Fruit fly (Drosophila melanogaster) whole organism, embryonic: ENCODE measurements around the gene CG17996.

Experiments
- Ada2b ChIP-seq: fragments of 200-800 bp; sonication (Bioruptor generic); IDR thresholded peaks from 2 replicates; pipeline ENCODE4 v1.3.6; 2022; ENCODE audit warnings: missing biosample characterization, missing genetic modification characterization
- B-H2 ChIP-seq: fragments of 200-800 bp; sonication (Bioruptor generic); optimal IDR thresholded peaks from 2 replicates; lab custom pipeline; 2018; ENCODE audit warnings: missing biosample characterization, mild to moderate bottlenecking, missing genetic modification characterization
- CG10431 ChIP-seq: fragments of 200-800 bp; sonication (Bioruptor generic); optimal IDR thresholded peaks from 3 replicates; lab custom pipeline; 2018; ENCODE audit warnings: missing biosample characterization, mild to moderate bottlenecking, missing genetic modification characterization
- CG10462 ChIP-seq: fragments of 200-800 bp; sonication (Bioruptor generic); optimal IDR thresholded peaks from 2 replicates; lab custom pipeline; 2016; ENCODE audit warnings: missing biosample characterization, missing genetic modification characterization
- CG10979 ChIP-seq: fragments of 200-800 bp; sonication (Bioruptor generic); optimal IDR thresholded peaks from 2 replicates; lab custom pipeline; 2018; ENCODE audit warnings: missing biosample characterization, mild to moderate bottlenecking, missing genetic modification characterization, moderate library complexity
- CG11247 ChIP-seq: fragments of 200-800 bp; sonication (Bioruptor generic); IDR thresholded peaks from 2 replicates; pipeline ENCODE4 v1.3.6; 2022; ENCODE audit warnings: missing biosample characterization, missing genetic modification characterization
- CG1233 ChIP-seq: fragments of 200-800 bp; sonication (Bioruptor generic); optimal IDR thresholded peaks from 4 replicates; lab custom pipeline; 2018; ENCODE audit warnings: missing biosample characterization, mild to moderate bottlenecking, missing genetic modification characterization
- CG14050 ChIP-seq: fragments of 200-800 bp; sonication (Bioruptor generic); IDR thresholded peaks from 3 replicates; pipeline ENCODE4 v1.3.6; 2022; ENCODE audit warnings: missing biosample characterization, missing genetic modification characterization
- CG14965 ChIP-seq: fragments of 200-800 bp; sonication (Bioruptor generic); optimal IDR thresholded peaks from 2 replicates; lab custom pipeline; 2016; ENCODE audit warnings: missing biosample characterization, missing genetic modification characterization, borderline replicate concordance
- CG17829 ChIP-seq: fragments of 200-800 bp; optimal IDR thresholded peaks from 2 replicates; lab custom pipeline; 2019; ENCODE audit warnings: missing biosample characterization, mild to moderate bottlenecking, missing genetic modification characterization, moderate library complexity
- CG30020 ChIP-seq: fragments of 200-800 bp; optimal IDR thresholded peaks from 2 replicates; lab custom pipeline; 2019; ENCODE audit warnings: missing biosample characterization, mild to moderate bottlenecking, missing genetic modification characterization, moderate library complexity
- CG31388 ChIP-seq: fragments of 200-800 bp; sonication (Bioruptor generic); optimal IDR thresholded peaks from 2 replicates; lab custom pipeline; 2016; ENCODE audit warnings: missing biosample characterization, missing genetic modification characterization
- CG32532 ChIP-seq: fragments of 200-800 bp; sonication (Bioruptor generic); IDR thresholded peaks from 2 replicates; pipeline ENCODE4 v1.3.6; 2022; ENCODE audit warnings: missing biosample characterization, missing genetic modification characterization
- CG4854 ChIP-seq: fragments of 200-800 bp; sonication (Bioruptor generic); optimal IDR thresholded peaks from 2 replicates; lab custom pipeline; 2016; ENCODE audit warnings: missing biosample characterization, missing genetic modification characterization, inconsistent platforms
- CG6254 ChIP-seq: fragments of 200-800 bp; sonication (Bioruptor generic); optimal IDR thresholded peaks from 3 replicates; lab custom pipeline; 2017; ENCODE audit warnings: mild to moderate bottlenecking, missing biosample characterization, missing genetic modification reagents, missing genetic modification characterization
- CG7786 ChIP-seq: fragments of 200-800 bp; sonication (Bioruptor generic); optimal IDR thresholded peaks from 2 replicates; lab custom pipeline; 2016; ENCODE audit warnings: missing biosample characterization, missing genetic modification characterization
- CG7839 ChIP-seq: fragments of 200-800 bp; sonication (Bioruptor generic); optimal IDR thresholded peaks from 3 replicates; lab custom pipeline; 2018; ENCODE audit warnings: missing biosample characterization, mild to moderate bottlenecking, missing genetic modification characterization, moderate library complexity
- CG8089 ChIP-seq: fragments of 200-800 bp; sonication (Bioruptor generic); optimal IDR thresholded peaks from 3 replicates; lab custom pipeline; 2016; ENCODE audit warnings: missing biosample characterization, missing genetic modification characterization
- CG8944 ChIP-seq: fragments of 200-800 bp; sonication (Bioruptor generic); optimal IDR thresholded peaks from 3 replicates; lab custom pipeline; 2016; ENCODE audit warnings: missing biosample characterization, missing genetic modification characterization
- CG9727 ChIP-seq: fragments of 200-800 bp; sonication (Bioruptor generic); optimal IDR thresholded peaks from 3 replicates; lab custom pipeline; 2017; ENCODE audit warnings: missing biosample characterization, mild to moderate bottlenecking, missing genetic modification characterization
- CG9932 ChIP-seq: fragments of 200-800 bp; sonication (Bioruptor generic); IDR thresholded peaks from 2 replicates; pipeline ENCODE4 v1.3.6; 2022; ENCODE audit warnings: missing biosample characterization, missing genetic modification characterization
- CTCF ChIP-seq: fragments of 200-800 bp; sonication (Bioruptor generic); optimal IDR thresholded peaks from 2 replicates; lab custom pipeline; 2017; ENCODE audit warnings: missing biosample characterization, mild to moderate bottlenecking, missing genetic modification characterization, moderate library complexity
- D19A ChIP-seq: fragments of 200-800 bp; optimal IDR thresholded peaks from 3 replicates; lab custom pipeline; 2019; ENCODE audit warnings: missing biosample characterization, mild to moderate bottlenecking, missing genetic modification characterization, moderate library complexity
- Dfd ChIP-seq, 2 experiments: fragments of >200 bp; optimal IDR thresholded peaks; 2 replicates each; lab custom pipeline; 2017; ENCODE audit warnings: missing biosample characterization in 2 of 2, missing genetic modification characterization in 2 of 2
- Ets65A ChIP-seq: fragments of 200-800 bp; sonication (Bioruptor generic); peaks from one replicate; lab custom pipeline; 2016; ENCODE audit warnings: missing biosample characterization, missing genetic modification characterization
- H15 ChIP-seq: fragments of 200-800 bp; sonication (Bioruptor generic); IDR thresholded peaks from 3 replicates; pipeline ENCODE4 v1.3.6; 2022; ENCODE audit warnings: missing biosample characterization, missing genetic modification characterization
- H2.0 ChIP-seq: fragments of 200-800 bp; sonication (Bioruptor generic); IDR thresholded peaks from 2 replicates; pipeline ENCODE4 v1.3.6; 2022; ENCODE audit warnings: missing biosample characterization, missing genetic modification characterization
- Hsf ChIP-seq: fragments of 200-800 bp; sonication (Bioruptor generic); optimal IDR thresholded peaks from 3 replicates; lab custom pipeline; 2016; ENCODE audit warnings: missing biosample characterization, missing genetic modification characterization
- Med ChIP-seq: fragments of 200-800 bp; sonication (Bioruptor generic); peaks from one replicate; lab custom pipeline; 2016; ENCODE audit warnings: missing biosample characterization, missing genetic modification characterization, mild to moderate bottlenecking, inconsistent platforms, moderate library complexity
- PHDP ChIP-seq: fragments of 200-800 bp; sonication (Bioruptor generic); optimal IDR thresholded peaks from 3 replicates; lab custom pipeline; 2018; ENCODE audit warnings: missing biosample characterization, mild to moderate bottlenecking, missing genetic modification characterization, moderate library complexity
- Sox100B ChIP-seq: fragments of 200-800 bp; sonication (Bioruptor generic); optimal IDR thresholded peaks from 3 replicates; lab custom pipeline; 2018; ENCODE audit warnings: missing biosample characterization, mild to moderate bottlenecking, missing genetic modification characterization
- az2 ChIP-seq: fragments of 200-800 bp; sonication (Bioruptor generic); optimal IDR thresholded peaks from 3 replicates; lab custom pipeline; 2016; ENCODE audit warnings: missing biosample characterization, missing genetic modification characterization
- cad ChIP-seq: fragments of >200 bp; optimal IDR thresholded peaks from 2 replicates; lab custom pipeline; 2017; ENCODE audit warnings: missing biosample characterization, missing genetic modification characterization
- dm ChIP-seq: fragments of 200-800 bp; sonication (Bioruptor generic); optimal IDR thresholded peaks from 3 replicates; lab custom pipeline; 2016; ENCODE audit warnings: missing biosample characterization, missing genetic modification characterization
- dmrt11E ChIP-seq: fragments of 200-800 bp; sonication (Bioruptor generic); optimal IDR thresholded peaks from 3 replicates; lab custom pipeline; 2018; ENCODE audit warnings: missing biosample characterization, mild to moderate bottlenecking, missing genetic modification characterization, moderate library complexity
- ems ChIP-seq: fragments of 200-800 bp; sonication (Bioruptor generic); optimal IDR thresholded peaks from 3 replicates; lab custom pipeline; 2016; ENCODE audit warnings: missing biosample characterization, missing genetic modification characterization
- gt ChIP-seq: fragments of 200-800 bp; sonication (Bioruptor generic); IDR thresholded peaks from 2 replicates; pipeline ENCODE4 v1.3.6; 2022; ENCODE audit warnings: missing biosample characterization, missing genetic modification characterization
- hkb ChIP-seq, 2 experiments: fragments of 200-800 bp in 1 of 2; fragments of >200 bp in 1 of 2; sonication (Bioruptor generic) in 1 of 2; IDR thresholded peaks in 1 of 2; optimal IDR thresholded peaks in 1 of 2; 2 replicates each; pipeline versions ENCODE4 v1.3.6 to Lab custom; 2017 to 2022; ENCODE audit warnings: missing biosample characterization in 1 of 2, missing genetic modification characterization in 1 of 2
- phol ChIP-seq: fragments of 200-800 bp; sonication (Bioruptor generic); optimal IDR thresholded peaks from 3 replicates; lab custom pipeline; 2018; ENCODE audit warnings: missing biosample characterization, mild to moderate bottlenecking, missing genetic modification characterization, moderate library complexity
- prd ChIP-seq, 3 experiments: fragments of >200 bp in 2 of 3; fragments of 200-800 bp in 1 of 3; sonication (Bioruptor generic) in 1 of 3; optimal IDR thresholded peaks in 2 of 3; IDR thresholded peaks in 1 of 3; 2 replicates in 2 of 3; 3 replicates in 1 of 3; pipeline versions ENCODE4 v1.3.6 to Lab custom; 2017 to 2022; ENCODE audit warnings: missing biosample characterization in 1 of 3, missing genetic modification characterization in 1 of 3
- pros ChIP-seq: fragments of 200-800 bp; sonication (Bioruptor generic); optimal IDR thresholded peaks from 3 replicates; lab custom pipeline; 2019; ENCODE audit warnings: missing biosample characterization, mild to moderate bottlenecking, missing genetic modification characterization, moderate library complexity
- row ChIP-seq: fragments of 200-800 bp; sonication (Bioruptor generic); IDR thresholded peaks from 3 replicates; pipeline ENCODE4 v1.3.6; 2022; ENCODE audit warnings: missing biosample characterization, missing genetic modification characterization
- sd ChIP-seq: fragments of 200-800 bp; sonication (Bioruptor generic); optimal IDR thresholded peaks from 3 replicates; lab custom pipeline; 2018; ENCODE audit warnings: missing biosample characterization, mild to moderate bottlenecking, missing genetic modification characterization, moderate library complexity
- sisA ChIP-seq: fragments of 200-800 bp; sonication (Bioruptor generic); IDR thresholded peaks from 2 replicates; pipeline ENCODE4 v1.3.6; 2022; ENCODE audit warnings: missing biosample characterization, missing genetic modification characterization
- tin ChIP-seq: fragments of 200-800 bp; sonication (Bioruptor generic); optimal IDR thresholded peaks from 3 replicates; lab custom pipeline; 2016; ENCODE audit warnings: missing biosample characterization, missing genetic modification characterization
- trem ChIP-seq: fragments of 200-800 bp; optimal IDR thresholded peaks from 3 replicates; lab custom pipeline; 2019; ENCODE audit warnings: missing biosample characterization, mild to moderate bottlenecking, missing genetic modification characterization, moderate library complexity
- usp ChIP-seq: fragments of >200 bp; optimal IDR thresholded peaks from 2 replicates; lab custom pipeline; 2017; ENCODE audit warnings: missing biosample characterization, missing genetic modification characterization
- vvl ChIP-seq: fragments of 200-800 bp; sonication (Bioruptor generic); IDR thresholded peaks from 2 replicates; pipeline ENCODE4 v1.3.6; 2022; ENCODE audit warnings: missing biosample characterization, missing genetic modification characterization
- wdn ChIP-seq: fragments of 200-800 bp; sonication (Bioruptor generic); IDR thresholded peaks from 2 replicates; pipeline ENCODE4 v1.3.6; 2022; ENCODE audit warnings: missing biosample characterization, missing genetic modification characterization

CG17996 gene

DNA sequence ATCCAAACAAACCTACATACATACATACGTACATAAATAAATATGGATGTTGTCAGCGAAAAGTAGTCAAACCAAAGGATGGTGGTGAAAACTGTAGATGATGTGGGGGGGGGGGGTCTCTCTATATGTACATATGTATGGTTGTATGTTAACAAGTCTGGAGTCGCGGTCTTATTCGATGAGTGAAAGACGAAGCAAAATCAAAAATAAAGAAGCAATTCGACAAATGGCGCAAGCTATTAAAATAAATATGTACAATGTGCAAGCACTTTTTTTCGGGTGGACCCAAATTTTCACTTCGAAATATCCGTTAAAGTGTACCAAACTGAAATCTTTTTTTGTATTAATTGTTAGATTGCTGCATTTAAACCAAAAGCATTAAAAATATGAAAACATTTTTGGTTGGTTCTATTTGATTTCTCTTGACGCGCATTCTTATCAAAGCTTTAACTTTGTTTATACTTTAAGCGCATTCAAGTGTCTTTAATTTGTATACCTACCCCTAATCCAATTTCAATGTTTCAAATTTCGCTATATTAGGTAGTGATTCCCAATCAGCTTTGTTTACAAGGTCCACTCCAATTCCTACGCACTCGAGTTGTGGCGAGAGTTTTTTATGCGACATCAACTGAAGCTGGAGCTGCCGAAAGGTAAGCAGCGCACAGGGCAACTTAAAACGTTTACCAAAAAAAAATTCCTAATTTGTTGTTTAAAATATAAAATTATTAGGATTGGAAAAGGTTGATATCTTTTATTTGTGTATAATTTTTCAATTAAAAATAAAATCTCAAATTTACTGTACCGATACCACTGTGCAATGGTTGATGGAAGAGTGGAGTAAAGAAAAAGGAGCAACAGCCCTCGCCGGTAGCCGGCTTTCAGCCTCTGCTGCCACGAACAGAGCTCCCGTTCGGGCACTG lies 46.6 kb downstream of the CG17996 start, which contains the start of gene CG31807 (continued):
- TF ChIP-seq wdn (GFP tag; lab: Robert Waterston, UW) (peak; percentile 40; the same call in 1 of the 2 replicates), CG8089 (GFP tag; lab: Kevin White, UChicago) (peak; percentile 68), tin (peak; percentile 16), sisA (GFP tag; lab: Robert Waterston, UW) (peak; percentile 41), CG10431 (GFP tag; lab: Kevin White, UChicago) (peak; percentile 28), B-H2 (GFP tag; lab: Kevin White, UChicago) (peak; percentile 8), Ets65A (GFP tag; lab: Kevin White, UChicago) (peak; percentile 88), sd (tag; lab: Kevin White, UChicago) (peak; percentile 29), CG14050 (peak; percentile 20; the same call in 1 of the 3 replicates), az2 (GFP tag; lab: Kevin White, UChicago) (peak; percentile 69), CG8944 (peak; percentile 56), dmrt11E (tag; lab: Kevin White, UChicago) (peak; percentile 37), phol (tag; lab: Kevin White, UChicago) (peak; percentile 75), CG6254 (peak; percentile 53), row (GFP tag; lab: Robert Waterston, UW) (peak; percentile 59), cad (GFP tag; lab: Kevin White, UChicago) (no peak), Sox100B (peak; percentile 70), trem (tag; lab: Kevin White, UChicago) (peak; percentile 35), CG11247 (GFP tag; lab: Robert Waterston, UW) (no peak), CG32532 (peak; percentile 20; the same call in 1 of the 2 replicates), H2.0 (GFP tag; lab: Robert Waterston, UW) (0 out of 2 replicates have a peak, but pooled peaks have one; percentile 3), Hsf (GFP tag; lab: Kevin White, UChicago) (peak; percentile 84), CG30020 (peak; percentile 38), pros (peak; percentile 18), prd (optimal IDR thresholded peaks at IDR 0.05; lab: Kevin White, UChicago) (no peak), prd (GFP tag; IDR thresholded peaks at IDR 0.05; lab: Robert Waterston, UW) (peak; percentile 27; the same call in 1 of the 3 replicates), CG31388 (peak; percentile 18), CG17829 (tag; lab: Kevin White, UChicago) (peak; percentile 79), usp (no peak), Dfd (GFP tag; optimal IDR thresholded peaks at IDR 0.05; lab: Kevin White, UChicago) (no peak), CG4854 (GFP tag; lab: Kevin White, UChicago) (peak; percentile 25), ems (GFP tag; lab: Kevin White, UChicago) (peak; percentile 42), PHDP (tag; lab: Kevin White, UChicago) (peak; percentile 87), Ada2b (GFP tag; lab: Robert Waterston, UW) (peak; percentile 29), CG9932 (0 out of 2 replicates have a peak, but pooled peaks have one; percentile 25), Med (GFP tag; lab: Kevin White, UChicago) (peak; percentile 91), gt (no peak), CTCF (GFP tag; lab: Kevin White, UChicago) (peak; percentile 29), CG1233 (GFP tag; lab: Kevin White, UChicago) (peak; percentile 57), CG14965 (GFP tag; lab: Kevin White, UChicago) (peak; percentile 49), H15 (GFP tag; lab: Robert Waterston, UW) (no peak), hkb (optimal IDR thresholded peaks at IDR 0.05; lab: Kevin White, UChicago) (no peak), hkb (GFP tag; IDR thresholded peaks at IDR 0.05; lab: Robert Waterston, UW) (peak; percentile 62), D19A (peak; percentile 73), CG7839 (peak; percentile 80), dm (GFP tag; lab: Kevin White, UChicago) (peak; percentile 56), vvl (GFP tag; lab: Robert Waterston, UW) (peak; percentile 64), CG7786 (GFP tag; lab: Kevin White, UChicago) (peak; percentile 68), CG10979 (tag; lab: Kevin White, UChicago) (peak; percentile 35), CG10462 (peak; percentile 43), CG9727 (GFP tag; lab: Kevin White, UChicago) (peak; percentile 56)
